Worm (Caenorhabditis elegans) whole organism, young adult: ENCODE measurements around the gene str-86.

Experiments
- him-1 ChIP-seq: sonication (generic microtip); optimal IDR thresholded peaks from 2 replicates; lab custom pipeline; 2016; ENCODE audit warnings: missing genotype, missing genetic modification reagents, missing genetic modification characterization, missing compliant biosample characterization
- pbrm-1 ChIP-seq: fragments of 200-800 bp; sonication (Bioruptor generic); IDR thresholded peaks from 2 replicates; pipeline ENCODE4 v1.3.6; 2022; ENCODE audit warnings: missing genetic modification reagents, missing genetic modification characterization, missing compliant biosample characterization
- snpc-3.4 ChIP-seq: sonication (generic microtip); optimal IDR thresholded peaks from 2 replicates; lab custom pipeline; 2017; ENCODE audit warnings: missing genetic modification characterization, mild to moderate bottlenecking, missing compliant biosample characterization, antibody characterized with exemption, moderate library complexity, missing genotype, missing genetic modification reagents

DNA sequence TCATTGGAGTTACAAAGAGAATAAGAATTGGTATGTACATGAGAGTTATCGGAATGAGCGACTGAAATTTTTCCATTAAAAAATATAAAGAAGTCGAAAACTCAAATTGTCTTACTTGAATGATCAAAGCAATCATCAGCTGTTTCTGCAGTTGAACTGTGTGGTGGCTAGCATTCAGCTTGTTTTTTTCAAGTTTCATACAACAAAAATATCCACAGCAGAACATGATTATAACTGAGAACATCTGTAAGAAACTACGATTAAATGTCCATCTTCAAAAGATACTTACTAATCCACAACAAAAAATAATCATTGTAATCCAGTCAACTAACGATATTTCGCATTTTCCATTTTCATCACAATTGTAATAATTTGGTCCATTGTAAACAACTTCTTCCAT lies 1.3 kb upstream of the str-86 start:
- no peak for TF ChIP-seq him-1 (tag; lab: Kevin White, UChicago)
- TF ChIP-seq pbrm-1, result no peak
- no peak for TF ChIP-seq snpc-3.4 (tag; lab: Kevin White, UChicago)
